Fruit fly (Drosophila melanogaster): ENCODE results near the gene CG6999.
A peak's percentile ranks its signal among the peaks of the same experiment; 100 is the strongest.

The CG6999 gene

DNA sequence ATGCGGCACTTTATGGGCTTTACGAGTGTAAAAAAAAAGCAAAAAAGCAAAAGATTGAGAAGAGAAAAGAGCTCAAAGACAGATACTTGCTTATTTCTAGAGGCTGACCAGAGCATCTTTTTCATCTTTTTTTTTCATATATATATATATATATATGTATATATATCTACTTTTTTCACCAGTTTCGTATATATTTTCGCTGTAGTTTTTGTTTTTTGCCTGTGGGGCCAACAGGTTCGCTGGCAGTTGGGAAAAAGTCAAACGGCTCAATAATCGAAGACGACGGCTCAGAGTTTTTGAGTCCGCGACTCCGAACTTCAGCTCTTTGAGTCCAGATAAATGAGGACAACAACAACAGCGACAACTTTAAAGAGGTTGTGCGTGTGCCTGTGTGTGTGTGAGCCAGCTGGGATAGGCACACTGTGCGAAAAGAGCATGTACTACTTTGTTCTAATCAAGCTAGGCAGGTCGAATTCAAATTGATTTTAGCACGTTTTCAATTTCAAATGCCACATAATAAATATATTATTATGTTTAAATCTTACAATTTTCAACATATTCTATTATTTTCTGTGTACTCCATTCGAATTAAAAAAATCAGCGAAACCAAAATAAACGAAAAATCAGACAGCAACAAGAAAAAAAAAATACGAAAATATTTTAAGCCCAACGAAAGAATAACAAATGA, 21.2 kb upstream of the CG6999 start (continued):
- TF ChIP-seq gt (GFP tag; IDR thresholded peaks at IDR 0.05) = no peak
- no peak for TF ChIP-seq CG3065 (GFP tag; optimal IDR thresholded peaks at IDR 0.05)
- TF ChIP-seq Opbp (GFP tag; IDR thresholded peaks at IDR 0.05; ENCODE audit: partially characterized antibody) = no peak
- TF ChIP-seq CG18476 (GFP tag; optimal IDR thresholded peaks at IDR 0.05) = no peak
- TF ChIP-seq CG13775 (GFP tag; optimal IDR thresholded peaks at IDR 0.05) = no peak
- no peak for TF ChIP-seq Max (GFP tag; optimal IDR thresholded peaks at IDR 0.05)
- TF ChIP-seq hb (GFP tag; IDR thresholded peaks at IDR 0.05; ENCODE audit: partially characterized antibody) = no peak
- no peak for TF ChIP-seq pros (GFP tag; optimal IDR thresholded peaks at IDR 0.05)
- TF ChIP-seq fru (optimal IDR thresholded peaks at IDR 0.05) = no peak
- TF ChIP-seq eve (GFP tag; optimal IDR thresholded peaks at IDR 0.05) = peak in 1 of 2 experiments; percentile 54
- TF ChIP-seq crc (GFP tag; optimal IDR thresholded peaks at IDR 0.05) = no peak
- TF ChIP-seq Ssrp (tag; optimal IDR thresholded peaks at IDR 0.05) = no peak
- no peak for TF ChIP-seq Gsc (GFP tag; IDR thresholded peaks at IDR 0.05)
- TF ChIP-seq zen (tag; optimal IDR thresholded peaks at IDR 0.05) = no peak
- TF ChIP-seq CG4328 (GFP tag; optimal IDR thresholded peaks at IDR 0.05) = no peak
- TF ChIP-seq CG18262 (tag; optimal IDR thresholded peaks at IDR 0.05) = peak; percentile 10
- TF ChIP-seq lilli (GFP tag; optimal IDR thresholded peaks at IDR 0.05) = no peak
- TF ChIP-seq stc (GFP tag; IDR thresholded peaks at IDR 0.05) = no peak
- TF ChIP-seq CG8359 (GFP tag; optimal IDR thresholded peaks at IDR 0.05; ENCODE audit: borderline replicate concordance) = no peak
- TF ChIP-seq trh (GFP tag; optimal IDR thresholded peaks at IDR 0.05) = no peak
- TF ChIP-seq CG14860 (GFP tag; IDR thresholded peaks at IDR 0.05; ENCODE audit: partially characterized antibody) = no peak
- TF ChIP-seq NC2β (GFP tag; optimal IDR thresholded peaks at IDR 0.05) = no peak
- no peak for TF ChIP-seq CG30020 (tag; optimal IDR thresholded peaks at IDR 0.05)
- TF ChIP-seq knrl (GFP tag; IDR thresholded peaks at IDR 0.05; ENCODE audit: partially characterized antibody) = no peak
- no peak for TF ChIP-seq CG5245 (GFP tag; optimal IDR thresholded peaks at IDR 0.05)
- no peak for TF ChIP-seq oc (tag; optimal IDR thresholded peaks at IDR 0.05)
- no peak for TF ChIP-seq run (tag; optimal IDR thresholded peaks at IDR 0.05)
- no peak for TF ChIP-seq CG16863 (GFP tag; optimal IDR thresholded peaks at IDR 0.05)
- no peak for TF ChIP-seq stwl (tag; optimal IDR thresholded peaks at IDR 0.05)
- peak; percentile 35 for TF ChIP-seq CG17385 (GFP tag; optimal IDR thresholded peaks at IDR 0.05)
- TF ChIP-seq CG6689 (GFP tag; IDR thresholded peaks at IDR 0.05) = no peak
- TF ChIP-seq CG10267 (tag; optimal IDR thresholded peaks at IDR 0.05) = no peak
- no peak for TF ChIP-seq CG12071 (GFP tag; optimal IDR thresholded peaks at IDR 0.05)
- TF ChIP-seq Hr51 (GFP tag; optimal IDR thresholded peaks at IDR 0.05) = peak in 1 of 2 experiments; percentile 43
- TF ChIP-seq nerfin-1 (tag; optimal IDR thresholded peaks at IDR 0.05) = no peak
- peak; percentile 32; the same call in 1 of the 2 replicates for TF ChIP-seq vvl (GFP tag; IDR thresholded peaks at IDR 0.05)
- TF ChIP-seq Asciz (GFP tag; optimal IDR thresholded peaks at IDR 0.05) = no peak
- peak; percentile 0 for TF ChIP-seq Sox100B (GFP tag; optimal IDR thresholded peaks at IDR 0.05)
- TF ChIP-seq Rx (GFP tag; IDR thresholded peaks at IDR 0.05) = no peak
- TF ChIP-seq en (GFP tag; optimal IDR thresholded peaks at IDR 0.05) = no peak
- TF ChIP-seq chif (GFP tag; optimal IDR thresholded peaks at IDR 0.05) = no peak
- no peak for TF ChIP-seq CG32772 (GFP tag; IDR thresholded peaks at IDR 0.05)
- no peak for TF ChIP-seq sqz (GFP tag; optimal IDR thresholded peaks at IDR 0.05)
- TF ChIP-seq CG13894 (tag; optimal IDR thresholded peaks at IDR 0.05) = no peak
- no peak for TF ChIP-seq seq (GFP tag; IDR thresholded peaks at IDR 0.05)
- no peak for TF ChIP-seq Sry-δ (GFP tag; optimal IDR thresholded peaks at IDR 0.05)
- TF ChIP-seq CkIIα-i1 (GFP tag; IDR thresholded peaks at IDR 0.05) = no peak
- TF ChIP-seq CG7928 (GFP tag; optimal IDR thresholded peaks at IDR 0.05) = no peak
- no peak for TF ChIP-seq CG6854 (GFP tag; optimal IDR thresholded peaks at IDR 0.05)
- TF ChIP-seq eyg (GFP tag; optimal IDR thresholded peaks at IDR 0.05) = no peak

Measured in whole organism, embryonic.